Worm (Caenorhabditis elegans) whole organism, late embryonic: Measurements from ENCODE around the gene F46G10.4.

ENCODE experiments used
- che-1 ChIP-seq: sonication (generic microtip); optimal IDR thresholded peaks from 2 replicates; lab custom pipeline; 2016; ENCODE audit warnings: mild to moderate bottlenecking, missing genetic modification characterization, missing compliant biosample characterization
- syd-9 ChIP-seq: sonication (generic microtip); optimal IDR thresholded peaks from 2 replicates; lab custom pipeline; 2016; ENCODE audit warnings: mild to moderate bottlenecking, missing genetic modification characterization, moderate library complexity, missing compliant biosample characterization

DNA sequence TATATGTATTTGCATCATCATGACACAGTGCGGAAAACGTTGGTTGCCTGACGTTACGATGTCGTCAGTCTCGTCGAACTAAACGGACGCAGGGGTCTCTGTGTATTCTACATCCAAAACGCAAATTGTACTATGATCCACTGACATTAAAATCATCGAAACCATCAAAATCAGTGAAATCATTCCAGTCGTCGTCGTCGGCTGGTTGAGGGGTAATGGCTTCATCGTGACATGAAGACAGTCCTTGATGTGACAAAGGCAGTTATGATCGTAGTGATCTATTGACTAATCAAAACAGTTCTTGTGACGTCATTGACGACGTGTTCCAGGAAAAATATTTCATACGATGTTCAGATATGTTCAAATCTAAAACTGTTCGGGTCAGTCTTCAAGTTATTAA is 23.8 kb downstream of the F46G10.4 start:
- TF ChIP-seq syd-9: no peak
- TF ChIP-seq che-1 (tag; lab: Kevin White, UChicago): no peak
